Worm (Caenorhabditis elegans) whole organism, midembryonic: ENCODE data around the gene nhr-91.

ENCODE experiments used
- T22C8.4 ChIP-seq: fragments of 200-800 bp; sonication (Bioruptor generic); IDR thresholded peaks from 2 replicates; pipeline ENCODE4 v1.3.6; 2022; ENCODE audit warnings: missing genetic modification characterization, missing compliant biosample characterization
- cog-1 ChIP-seq: sonication (generic microtip); optimal IDR thresholded peaks from 2 replicates; lab custom pipeline; 2016; ENCODE audit warnings: missing genetic modification characterization, missing compliant biosample characterization
- flt-1 ChIP-seq: fragments of 200-800 bp; sonication (Bioruptor generic); IDR thresholded peaks from 2 replicates; pipeline ENCODE4 v1.3.6; 2022; ENCODE audit warnings: missing genetic modification characterization, missing compliant biosample characterization
- ztf-23 ChIP-seq: fragments of 200-800 bp; sonication (Bioruptor generic); IDR thresholded peaks from 2 replicates; pipeline ENCODE4 v1.3.6; 2022; ENCODE audit warnings: missing genetic modification reagents, missing genetic modification characterization, missing compliant biosample characterization
- ztf-29 ChIP-seq: fragments of 200-800 bp; sonication (Bioruptor generic); IDR thresholded peaks from 2 replicates; pipeline ENCODE4 v1.3.6; 2022; ENCODE audit warnings: missing genetic modification reagents, missing genetic modification characterization, missing compliant biosample characterization

DNA sequence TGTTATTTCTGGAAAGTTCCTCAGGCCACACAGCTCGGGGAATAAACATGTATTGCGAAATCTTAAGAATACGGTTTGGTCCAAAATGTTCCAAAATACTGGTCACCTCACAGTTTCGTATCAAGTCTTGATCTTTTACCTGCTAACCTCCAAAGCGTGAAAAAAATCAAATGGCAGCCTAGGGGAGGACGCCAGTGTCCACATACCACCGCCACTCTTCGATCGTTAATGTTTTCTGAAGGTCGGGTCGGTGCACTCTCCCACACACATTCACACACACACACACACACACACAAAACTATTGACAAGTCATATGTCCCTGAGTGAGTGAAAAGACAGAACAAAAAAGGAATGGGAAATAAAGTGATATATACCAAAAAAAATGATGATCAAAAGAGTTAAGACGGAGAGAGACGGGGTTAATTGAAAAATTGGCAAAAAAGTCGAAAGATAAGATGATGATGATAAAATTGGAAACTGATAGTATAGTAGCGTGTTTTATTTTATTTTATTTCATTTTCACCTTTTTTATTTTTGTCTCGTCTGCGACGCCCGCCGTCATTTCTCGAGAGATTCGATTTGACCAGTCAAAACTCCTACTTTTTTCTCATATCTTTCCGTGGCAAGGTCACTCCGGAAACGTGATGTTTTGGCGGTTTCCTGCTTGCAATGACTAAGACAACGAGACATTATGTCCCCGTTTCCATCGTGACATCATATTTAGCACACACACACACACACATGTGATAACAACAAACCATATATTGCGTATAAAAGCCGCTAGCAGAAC lies 30.8 kb downstream of the nhr-91 start, which contains the start of gene Y15E3A.5:
- no peak for TF ChIP-seq T22C8.4 (GFP tag; lab: Robert Waterston, UW)
- no peak for TF ChIP-seq ztf-29 (GFP tag; lab: Robert Waterston, UW)
- no peak for TF ChIP-seq flt-1 (GFP tag; lab: Robert Waterston, UW)
- TF ChIP-seq cog-1 (tag; lab: Kevin White, UChicago) = no peak
- no peak for TF ChIP-seq ztf-23 (GFP tag; lab: Robert Waterston, UW)
